Worm (Caenorhabditis elegans) whole organism, L2 larva: ENCODE results near the gene med-2.

ENCODE experiments used
- C34F6.9 ChIP-seq: fragments of 150-350 bp; optimal IDR thresholded peaks from 2 replicates; lab custom pipeline; 2014; ENCODE audit warnings: missing biosample characterization, missing genetic modification characterization
- F13H6.1 ChIP-seq: sonication (generic microtip); optimal IDR thresholded peaks from 2 replicates; lab custom pipeline; 2016; ENCODE audit warnings: missing genetic modification characterization, missing compliant biosample characterization
- ZK546.5 ChIP-seq: sonication (generic microtip); optimal IDR thresholded peaks from 2 replicates; lab custom pipeline; 2017; ENCODE audit warnings: missing biosample characterization, missing genetic modification characterization
- aly-2 ChIP-seq: fragments of 150-350 bp; optimal IDR thresholded peaks from 2 replicates; lab custom pipeline; 2014; ENCODE audit warnings: missing biosample characterization, missing genetic modification characterization
- ama-1 ChIP-seq: fragments of 150-350 bp; optimal IDR thresholded peaks from 2 replicates; lab custom pipeline; 2018; ENCODE audit warnings: inconsistent platforms
- blmp-1 ChIP-seq: sonication (generic microtip); optimal IDR thresholded peaks from 2 replicates; lab custom pipeline; 2017; ENCODE audit warnings: missing genetic modification characterization, mild to moderate bottlenecking, missing compliant biosample characterization, antibody characterized with exemption, moderate library complexity; ENCODE audit not compliant: insufficient read depth
- ceh-82 ChIP-seq: fragments of 150-350 bp; optimal IDR thresholded peaks from 2 replicates; lab custom pipeline; 2014; ENCODE audit warnings: missing biosample characterization, missing genetic modification characterization
- crh-2 ChIP-seq: sonication (generic microtip); optimal IDR thresholded peaks from 2 replicates; lab custom pipeline; 2017; ENCODE audit warnings: missing biosample characterization, missing genetic modification characterization
- fos-1 ChIP-seq: fragments of 150-350 bp; optimal IDR thresholded peaks from 2 replicates; lab custom pipeline; 2014; ENCODE audit warnings: missing biosample characterization, missing genetic modification characterization
- gmeb-1 ChIP-seq: fragments of 150-350 bp; optimal IDR thresholded peaks from 2 replicates; lab custom pipeline; 2014; ENCODE audit warnings: missing biosample characterization, missing genetic modification characterization
- lin-11 ChIP-seq: fragments of 150-350 bp; sonication (generic microtip); optimal IDR thresholded peaks from 2 replicates; lab custom pipeline; 2014; ENCODE audit warnings: missing biosample characterization, missing genetic modification characterization, inconsistent platforms, mixed read lengths
- lin-39 ChIP-seq: fragments of 150-350 bp; optimal IDR thresholded peaks from 2 replicates; lab custom pipeline; 2014; ENCODE audit warnings: missing biosample characterization, missing genetic modification reagents, missing genetic modification characterization
- lsy-2 ChIP-seq, 2 experiments: fragments of 150-350 bp in 1 of 2; sonication (generic microtip) in 1 of 2; optimal IDR thresholded peaks; 2 replicates each; lab custom pipeline; 2014 to 2017; ENCODE audit warnings: missing biosample characterization in 2 of 2, missing genetic modification characterization in 2 of 2
- mab-5 ChIP-seq: fragments of 150-350 bp; optimal IDR thresholded peaks from 2 replicates; lab custom pipeline; 2014; ENCODE audit warnings: missing biosample characterization, missing genetic modification characterization
- mbf-1 ChIP-seq: sonication (generic microtip); optimal IDR thresholded peaks from 2 replicates; lab custom pipeline; 2017; ENCODE audit warnings: missing biosample characterization, missing genetic modification characterization
- mdl-1 ChIP-seq, 2 experiments: fragments of 150-350 bp in 1 of 2; sonication (generic microtip) in 1 of 2; optimal IDR thresholded peaks; 2 replicates each; lab custom pipeline; 2017; ENCODE audit warnings: missing biosample characterization in 2 of 2, missing genetic modification characterization in 2 of 2
- nhr-10 ChIP-seq: sonication (generic microtip); optimal IDR thresholded peaks from 2 replicates; lab custom pipeline; 2017; ENCODE audit warnings: missing biosample characterization, missing genetic modification characterization
- nhr-129 ChIP-seq: fragments of 150-350 bp; optimal IDR thresholded peaks from 2 replicates; lab custom pipeline; 2014; ENCODE audit warnings: missing biosample characterization, missing genetic modification characterization
- nhr-21 ChIP-seq: fragments of 150-350 bp; optimal IDR thresholded peaks from 2 replicates; lab custom pipeline; 2014; ENCODE audit warnings: missing biosample characterization, missing genetic modification characterization
- nhr-23 ChIP-seq: fragments of 150-350 bp; optimal IDR thresholded peaks from 2 replicates; lab custom pipeline; 2014; ENCODE audit warnings: missing biosample characterization, missing genetic modification reagents, missing genetic modification characterization
- nhr-25 ChIP-seq: fragments of 150-350 bp; sonication (generic microtip); optimal IDR thresholded peaks from 3 replicates; lab custom pipeline; 2014; ENCODE audit warnings: missing biosample characterization, missing genetic modification characterization
- nhr-77 ChIP-seq: fragments of 150-350 bp; optimal IDR thresholded peaks from 2 replicates; lab custom pipeline; 2014; ENCODE audit warnings: missing biosample characterization, missing genetic modification characterization
- peb-1 ChIP-seq: fragments of 150-350 bp; optimal IDR thresholded peaks from 2 replicates; lab custom pipeline; 2014; ENCODE audit warnings: missing biosample characterization, missing genetic modification characterization
- sem-4 ChIP-seq: fragments of 150-350 bp; optimal IDR thresholded peaks from 2 replicates; lab custom pipeline; 2014; ENCODE audit warnings: missing biosample characterization, missing genetic modification reagents, missing genetic modification characterization
- skn-1 ChIP-seq: sonication (generic microtip); optimal IDR thresholded peaks from 2 replicates; lab custom pipeline; 2017; ENCODE audit warnings: missing biosample characterization, missing genetic modification characterization
- sma-3 ChIP-seq: sonication (generic microtip); optimal IDR thresholded peaks from 2 replicates; lab custom pipeline; 2016; ENCODE audit warnings: missing genetic modification reagents, missing genetic modification characterization, missing compliant biosample characterization
- sma-9 ChIP-seq, 2 experiments: fragments of 150-350 bp in 1 of 2; sonication (generic microtip) in 1 of 2; optimal IDR thresholded peaks; 2 replicates each; lab custom pipeline; 2014 to 2016; ENCODE audit warnings: missing genetic modification characterization in 2 of 2, mild to moderate bottlenecking in 1 of 2, missing biosample characterization in 1 of 2, missing compliant biosample characterization in 1 of 2, missing genetic modification reagents in 1 of 2, moderate library complexity in 1 of 2
- snpc-4 ChIP-seq: fragments of 150-350 bp; optimal IDR thresholded peaks from 2 replicates; lab custom pipeline; 2014; ENCODE audit warnings: missing biosample characterization, missing genetic modification characterization
- unc-39 ChIP-seq: fragments of 150-350 bp; optimal IDR thresholded peaks from 2 replicates; lab custom pipeline; 2014; ENCODE audit warnings: missing biosample characterization, missing genetic modification characterization
- unc-55 ChIP-seq: fragments of 150-350 bp; sonication (generic microtip); optimal IDR thresholded peaks from 3 replicates; lab custom pipeline; 2014; ENCODE audit warnings: missing biosample characterization, missing genetic modification reagents, missing genetic modification characterization
- unc-62 ChIP-seq: fragments of 150-350 bp; optimal IDR thresholded peaks from 2 replicates; lab custom pipeline; 2014; ENCODE audit warnings: missing biosample characterization, missing genetic modification reagents, missing genetic modification characterization
- zag-1 ChIP-seq: fragments of 150-350 bp; optimal IDR thresholded peaks from 2 replicates; lab custom pipeline; 2014; ENCODE audit warnings: missing biosample characterization, missing genetic modification characterization

The med-2 gene

ce11 chrIII:6898518-6898917 lies 14.2 kb downstream of the med-2 start:
- TF ChIP-seq sma-9 (GFP tag; optimal IDR thresholded peaks at IDR 0.05; lab: Kevin White, UChicago) (peak; percentile 91), sma-9 (tag; optimal IDR thresholded peaks at IDR 0.05; lab: Kevin White, UChicago) (no peak), lsy-2 (tag; optimal IDR thresholded peaks at IDR 0.05; lab: Kevin White, UChicago) (peak in 1 of 2 experiments; percentile 68), nhr-25 (tag; lab: Kevin White, UChicago) (peak; percentile 38), gmeb-1 (tag; lab: Kevin White, UChicago) (peak; percentile 57), sma-3 (peak; percentile 76), nhr-21 (tag; lab: Kevin White, UChicago) (peak; percentile 79), unc-55 (no peak), C34F6.9 (tag; lab: Kevin White, UChicago) (peak; percentile 41), nhr-129 (tag; lab: Kevin White, UChicago) (peak; percentile 67), ama-1 (peak; percentile 20), unc-62 (GFP tag; lab: Kevin White, UChicago) (no peak), crh-2 (tag; lab: Kevin White, UChicago) (peak; percentile 67), F13H6.1 (tag; lab: Kevin White, UChicago) (peak; percentile 47), unc-39 (tag; lab: Kevin White, UChicago) (no peak)

ce11 chrIII:6900609-6901008 lies 16.3 kb downstream of the med-2 start:
- TF ChIP-seq C34F6.9 (tag; lab: Kevin White, UChicago) (no peak), snpc-4 (tag; lab: Kevin White, UChicago) (no peak), sem-4 (no peak), peb-1 (tag; lab: Kevin White, UChicago) (no peak), unc-55 (no peak), mdl-1 (tag; optimal IDR thresholded peaks at IDR 0.05; lab: Kevin White, UChicago) (no peak), sma-3 (no peak), aly-2 (no peak), zag-1 (tag; lab: Kevin White, UChicago) (no peak), nhr-23 (no peak), ceh-82 (tag; lab: Kevin White, UChicago) (no peak), mbf-1 (tag; lab: Kevin White, UChicago) (no peak), lin-39 (tag; lab: Kevin White, UChicago) (no peak), skn-1 (tag; lab: Kevin White, UChicago) (no peak), nhr-25 (tag; lab: Kevin White, UChicago) (no peak), lin-11 (tag; lab: Kevin White, UChicago) (no peak), ZK546.5 (no peak), lsy-2 (tag; optimal IDR thresholded peaks at IDR 0.05; lab: Kevin White, UChicago) (no peak), gmeb-1 (tag; lab: Kevin White, UChicago) (no peak)
- TF ChIP-seq, all 48 proteins: peak for 0

- peak; percentile 2 for TF ChIP-seq sma-9 (GFP tag; optimal IDR thresholded peaks at IDR 0.05; lab: Kevin White, UChicago)
- TF ChIP-seq sma-9 (tag; optimal IDR thresholded peaks at IDR 0.05; lab: Kevin White, UChicago) = no peak
- no peak for TF ChIP-seq ZK546.5
- no peak for TF ChIP-seq blmp-1 (tag; lab: Kevin White, UChicago)
- no peak for TF ChIP-seq mab-5 (tag; lab: Kevin White, UChicago)
- peak; percentile 65 for TF ChIP-seq fos-1 (tag; lab: Kevin White, UChicago)
- TF ChIP-seq nhr-25 (tag; lab: Kevin White, UChicago) = no peak
- peak; percentile 52 for TF ChIP-seq C34F6.9 (tag; lab: Kevin White, UChicago)
- peak in 1 of 2 experiments; percentile 11 for TF ChIP-seq lsy-2 (tag; optimal IDR thresholded peaks at IDR 0.05; lab: Kevin White, UChicago)
- peak; percentile 13 for TF ChIP-seq unc-55
- peak; percentile 2 for TF ChIP-seq nhr-129 (tag; lab: Kevin White, UChicago)
These were observed 19.0 kb downstream of the med-2 start, which contains the start of the genes brc-2 and T07E3.3 for ce11 chrIII:6903056-6903977. Gene brc-2 (minus strand): TSS chrIII:6903106. Gene T07E3.3 (plus strand): TSS chrIII:6903877.

- TF ChIP-seq zag-1 (tag; lab: Kevin White, UChicago) = no peak
- no peak for TF ChIP-seq ceh-82 (tag; lab: Kevin White, UChicago)
- TF ChIP-seq nhr-10 (tag; lab: Kevin White, UChicago) = no peak
- TF ChIP-seq lin-11 (tag; lab: Kevin White, UChicago) = no peak
- TF ChIP-seq lsy-2 (tag; optimal IDR thresholded peaks at IDR 0.05; lab: Kevin White, UChicago) = peak in 1 of 2 experiments; percentile 26
- TF ChIP-seq F13H6.1 (tag; lab: Kevin White, UChicago) = no peak
- no peak for TF ChIP-seq nhr-77
- TF ChIP-seq, all 48 proteins: peak for 1
These were observed 20.2 kb downstream of the med-2 start for ce11 chrIII:6904468-6904867.
